Worm (Caenorhabditis elegans) whole organism, L1 larva: ENCODE results near the gene acox-3.

Source experiments
- C16A3.4 ChIP-seq: fragments of 150-350 bp; optimal IDR thresholded peaks from 2 replicates; lab custom pipeline; 2014; ENCODE audit warnings: missing biosample characterization, missing genetic modification characterization
- F16B12.6 ChIP-seq: fragments of 150-350 bp; optimal IDR thresholded peaks from 2 replicates; lab custom pipeline; 2014; ENCODE audit warnings: missing biosample characterization, missing genetic modification characterization
- Y116A8C.19 ChIP-seq: sonication (generic microtip); optimal IDR thresholded peaks from 2 replicates; lab custom pipeline; 2016; ENCODE audit warnings: missing compliant biosample characterization, missing genetic modification characterization, borderline replicate concordance
- aha-1 ChIP-seq: fragments of 150-350 bp; optimal IDR thresholded peaks from 2 replicates; lab custom pipeline; 2014; ENCODE audit warnings: missing biosample characterization, missing genetic modification characterization
- aly-2 ChIP-seq: fragments of 150-350 bp; optimal IDR thresholded peaks from 2 replicates; lab custom pipeline; 2014; ENCODE audit warnings: missing biosample characterization, missing genetic modification characterization
- ceh-63 ChIP-seq: fragments of 200-800 bp; sonication (Bioruptor generic); optimal IDR thresholded peaks from 2 replicates; lab custom pipeline; 2018; ENCODE audit warnings: mild to moderate bottlenecking, missing genetic modification characterization, missing compliant biosample characterization
- ceh-8 ChIP-seq: fragments of 200-800 bp; sonication (Bioruptor generic); optimal IDR thresholded peaks from 2 replicates; lab custom pipeline; 2018; ENCODE audit warnings: mild to moderate bottlenecking, missing genetic modification characterization, moderate library complexity, missing compliant biosample characterization
- ceh-82 ChIP-seq, 3 experiments: fragments of 150-350 bp in 1 of 3; sonication (generic microtip) in 2 of 3; optimal IDR thresholded peaks; 2 replicates each; lab custom pipeline; 2014 to 2017; ENCODE audit warnings: missing biosample characterization in 3 of 3, missing genetic modification characterization in 3 of 3
- ceh-88 ChIP-seq: fragments of 200-800 bp; sonication (Bioruptor generic); IDR thresholded peaks from 2 replicates; pipeline ENCODE4 v1.3.6; 2022; ENCODE audit warnings: missing genetic modification characterization, missing compliant biosample characterization
- dsc-1 ChIP-seq: sonication (generic microtip); optimal IDR thresholded peaks from 2 replicates; lab custom pipeline; 2016; ENCODE audit warnings: mild to moderate bottlenecking, missing genetic modification characterization, missing compliant biosample characterization
- efl-1 ChIP-seq, 4 experiments: fragments of 150-350 bp; optimal IDR thresholded peaks in 3 of 4; peaks in 1 of 4; 1 replicate in 1 of 4; 2 replicates in 3 of 4; lab custom pipeline; 2014; ENCODE audit warnings: missing biosample characterization in 2 of 4, missing genetic modification characterization in 2 of 4, missing genetic modification reagents in 2 of 4
- egl-13 ChIP-seq: sonication (generic microtip); optimal IDR thresholded peaks from 2 replicates; lab custom pipeline; 2016; ENCODE audit warnings: missing genotype, missing genetic modification reagents, missing genetic modification characterization, missing compliant biosample characterization
- egl-27 ChIP-seq, 2 experiments: fragments of 150-350 bp in 1 of 2; sonication (generic microtip); optimal IDR thresholded peaks; 3 replicates each; lab custom pipeline; 2017 to 2018; ENCODE audit warnings: missing biosample characterization in 2 of 2, missing genetic modification characterization in 2 of 2, missing genetic modification reagents in 2 of 2
- elt-2 ChIP-seq: sonication (generic microtip); optimal IDR thresholded peaks from 2 replicates; lab custom pipeline; 2016; ENCODE audit warnings: missing genetic modification characterization, mild to moderate bottlenecking, inconsistent platforms, missing compliant biosample characterization, missing genetic modification reagents
- elt-3 ChIP-seq, 6 experiments: fragments of 150-350 bp in 1 of 6; sonication (generic microtip); optimal IDR thresholded peaks; 2 replicates each; lab custom pipeline; 2017 to 2018; ENCODE audit warnings: missing biosample characterization in 6 of 6, missing genetic modification characterization in 6 of 6, inconsistent platforms in 1 of 6
- ets-5 ChIP-seq: fragments of 200-800 bp; sonication (Bioruptor generic); IDR thresholded peaks from 2 replicates; pipeline ENCODE4 v1.3.6; 2022; ENCODE audit warnings: missing genetic modification characterization, missing compliant biosample characterization
- fkh-4 ChIP-seq: sonication (generic microtip); optimal IDR thresholded peaks from 2 replicates; lab custom pipeline; 2016; ENCODE audit warnings: missing compliant biosample characterization, missing genetic modification characterization, borderline replicate concordance
- hlh-4 ChIP-seq: sonication (generic microtip); optimal IDR thresholded peaks from 2 replicates; lab custom pipeline; 2016; ENCODE audit warnings: mild to moderate bottlenecking, missing genetic modification characterization, missing compliant biosample characterization
- irx-1 ChIP-seq: sonication (generic microtip); optimal IDR thresholded peaks from 2 replicates; lab custom pipeline; 2016; ENCODE audit warnings: missing genetic modification characterization, missing compliant biosample characterization
- isw-1 ChIP-seq: fragments of 200-800 bp; sonication (Bioruptor generic); IDR thresholded peaks from 2 replicates; pipeline ENCODE4 v1.3.6; 2022; ENCODE audit warnings: missing genetic modification characterization, missing compliant biosample characterization
- lin-13 ChIP-seq: fragments of 150-350 bp; optimal IDR thresholded peaks from 2 replicates; lab custom pipeline; 2014; ENCODE audit warnings: missing biosample characterization, missing genetic modification reagents, missing genetic modification characterization
- lin-14 ChIP-seq: fragments of 200-800 bp; sonication (Bioruptor generic); optimal IDR thresholded peaks from 2 replicates; lab custom pipeline; 2018; ENCODE audit warnings: mild to moderate bottlenecking, missing genetic modification characterization, moderate library complexity, missing compliant biosample characterization
- lin-35 ChIP-seq, 2 experiments: fragments of 150-350 bp; optimal IDR thresholded peaks; 2 replicates each; lab custom pipeline; 2014; ENCODE audit warnings: missing biosample characterization in 2 of 2, missing genetic modification characterization in 2 of 2, missing genetic modification reagents in 2 of 2
- lin-39 ChIP-seq: fragments of 150-350 bp; optimal IDR thresholded peaks from 2 replicates; lab custom pipeline; 2014; ENCODE audit warnings: missing biosample characterization, missing genetic modification reagents, missing genetic modification characterization
- lsy-2 ChIP-seq, 2 experiments: fragments of 150-350 bp; optimal IDR thresholded peaks; 2 replicates each; lab custom pipeline; 2014; ENCODE audit warnings: missing biosample characterization in 2 of 2, missing genetic modification characterization in 2 of 2
- mef-2 ChIP-seq: fragments of 150-350 bp; optimal IDR thresholded peaks from 2 replicates; lab custom pipeline; 2014; ENCODE audit warnings: missing biosample characterization, missing genetic modification characterization
- mep-1 ChIP-seq: fragments of 150-350 bp; optimal IDR thresholded peaks from 2 replicates; lab custom pipeline; 2014; ENCODE audit warnings: missing biosample characterization, missing genetic modification characterization
- nhr-11 ChIP-seq: fragments of 150-350 bp; optimal IDR thresholded peaks from 2 replicates; lab custom pipeline; 2014; ENCODE audit warnings: missing biosample characterization, missing genetic modification characterization
- nhr-20 ChIP-seq: sonication (generic microtip); optimal IDR thresholded peaks from 2 replicates; lab custom pipeline; 2016; ENCODE audit warnings: mild to moderate bottlenecking, missing genetic modification characterization, missing compliant biosample characterization
- nhr-237 ChIP-seq: fragments of 150-350 bp; optimal IDR thresholded peaks from 2 replicates; lab custom pipeline; 2014; ENCODE audit warnings: missing biosample characterization, missing genetic modification characterization
- nhr-28 ChIP-seq: fragments of 150-350 bp; optimal IDR thresholded peaks from 2 replicates; lab custom pipeline; 2014; ENCODE audit warnings: missing biosample characterization, missing genetic modification characterization
- nhr-71 ChIP-seq: sonication (generic microtip); optimal IDR thresholded peaks from 2 replicates; lab custom pipeline; 2016; ENCODE audit warnings: mild to moderate bottlenecking, missing genetic modification characterization, moderate library complexity, missing compliant biosample characterization
- nhr-77 ChIP-seq: fragments of 150-350 bp; optimal IDR thresholded peaks from 2 replicates; lab custom pipeline; 2014; ENCODE audit warnings: missing biosample characterization, missing genetic modification characterization
- nhr-84 ChIP-seq: sonication (generic microtip); optimal IDR thresholded peaks from 2 replicates; lab custom pipeline; 2017; ENCODE audit warnings: missing biosample characterization, missing genetic modification characterization
- nhr-85 ChIP-seq: sonication (generic microtip); peaks from one replicate; lab custom pipeline; 2016; ENCODE audit warnings: missing genetic modification characterization, inconsistent platforms, missing compliant biosample characterization
- pag-3 ChIP-seq: sonication (generic microtip); optimal IDR thresholded peaks from 2 replicates; lab custom pipeline; 2017; ENCODE audit warnings: missing genetic modification characterization, mild to moderate bottlenecking, missing compliant biosample characterization, antibody characterized with exemption, borderline replicate concordance; ENCODE audit not compliant: insufficient read depth
- rnt-1 ChIP-seq: sonication (generic microtip); optimal IDR thresholded peaks from 2 replicates; lab custom pipeline; 2016; ENCODE audit warnings: mild to moderate bottlenecking, missing genetic modification characterization, moderate library complexity, missing compliant biosample characterization
- snpc-4 ChIP-seq: fragments of 150-350 bp; optimal IDR thresholded peaks from 2 replicates; lab custom pipeline; 2014; ENCODE audit warnings: missing biosample characterization, missing genetic modification characterization
- snu-23 ChIP-seq: sonication (generic microtip); optimal IDR thresholded peaks from 2 replicates; lab custom pipeline; 2016; ENCODE audit warnings: missing genetic modification characterization, missing compliant biosample characterization
- sptf-1 ChIP-seq: fragments of 150-350 bp; optimal IDR thresholded peaks from 2 replicates; lab custom pipeline; 2014; ENCODE audit warnings: missing biosample characterization, missing genetic modification characterization
- sup-37 ChIP-seq: fragments of 200-800 bp; sonication (Bioruptor generic); optimal IDR thresholded peaks from 2 replicates; lab custom pipeline; 2018; ENCODE audit warnings: mild to moderate bottlenecking, missing genetic modification characterization, missing compliant biosample characterization
- swsn-7 ChIP-seq: sonication (generic microtip); optimal IDR thresholded peaks from 2 replicates; lab custom pipeline; 2016; ENCODE audit warnings: missing genetic modification characterization, missing compliant biosample characterization
- tbx-2 ChIP-seq: sonication (generic microtip); optimal IDR thresholded peaks from 2 replicates; lab custom pipeline; 2016; ENCODE audit warnings: missing genetic modification characterization, missing compliant biosample characterization
- vab-15 ChIP-seq: sonication (generic microtip); optimal IDR thresholded peaks from 2 replicates; lab custom pipeline; 2017; ENCODE audit warnings: missing genotype, mild to moderate bottlenecking, missing genetic modification characterization, missing compliant biosample characterization
- xbp-1 ChIP-seq: sonication (generic microtip); optimal IDR thresholded peaks from 2 replicates; lab custom pipeline; 2016; ENCODE audit warnings: missing genetic modification characterization, missing compliant biosample characterization
- zip-4 ChIP-seq: fragments of 200-800 bp; sonication (Bioruptor generic); optimal IDR thresholded peaks from 2 replicates; lab custom pipeline; 2018; ENCODE audit warnings: mild to moderate bottlenecking, missing genetic modification characterization, moderate library complexity, missing compliant biosample characterization

acox-3 gene

DNA sequence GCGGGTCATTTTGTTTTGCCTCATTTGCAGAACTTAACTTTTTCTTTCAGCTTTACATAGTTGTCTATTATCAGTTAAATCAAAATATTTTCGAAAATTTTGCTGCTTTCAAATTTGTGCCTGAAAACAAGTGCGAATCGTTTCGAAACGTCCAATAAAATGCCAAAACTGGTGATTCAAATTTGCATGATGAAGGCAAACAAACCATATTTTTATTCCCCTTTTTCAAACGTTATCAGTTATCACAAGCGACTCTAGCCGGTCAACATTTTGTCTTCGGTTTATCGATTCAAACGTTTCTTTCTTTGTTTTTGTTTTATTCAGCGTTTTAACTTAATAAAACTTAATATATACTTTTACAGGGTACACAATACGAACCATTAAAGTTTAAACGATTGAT lies 37.7 kb downstream of the acox-3 start, which contains the start of the genes ugt-24 and C49A9.6:
TSS of gene ugt-24 (minus strand) at position 147 of the 400 bp plus-strand sequence.
TSS of gene C49A9.6 (plus strand) at position 363 of the 400 bp plus-strand sequence.
- TF ChIP-seq ceh-8 (GFP tag; lab: Kevin White, UChicago): no peak
- no peak for TF ChIP-seq nhr-28
- TF ChIP-seq elt-2 (tag; lab: Kevin White, UChicago): peak; percentile 17
- no peak for TF ChIP-seq hlh-4 (tag; lab: Kevin White, UChicago)
- TF ChIP-seq rnt-1 (tag; lab: Kevin White, UChicago): no peak
- TF ChIP-seq dsc-1: no peak
- no peak for TF ChIP-seq mef-2 (tag; lab: Kevin White, UChicago)
- TF ChIP-seq lin-35 (GFP tag; optimal IDR thresholded peaks at IDR 0.05; lab: Kevin White, UChicago): peak in 1 of 2 experiments; percentile 21
- TF ChIP-seq zip-4 (GFP tag; lab: Kevin White, UChicago): no peak

DNA sequence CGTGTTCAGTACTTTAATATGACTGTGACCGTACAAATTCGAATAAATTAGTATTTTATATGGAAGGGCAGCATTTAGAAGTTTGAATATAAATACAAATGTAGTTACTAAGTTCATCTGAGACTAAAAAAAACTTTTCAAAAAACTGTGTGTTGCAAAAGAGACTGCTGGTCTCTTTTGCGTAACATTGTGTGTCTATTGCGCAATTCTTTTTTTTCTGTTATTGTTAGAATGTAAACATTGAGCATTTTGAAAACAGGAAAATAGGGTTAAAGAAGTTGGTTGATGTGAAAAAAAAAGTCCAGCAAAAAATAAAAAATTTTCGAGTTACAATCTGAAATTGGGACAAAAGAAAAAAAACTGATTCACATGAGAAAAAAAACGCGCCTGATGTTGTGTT lies 39.0 kb downstream of the acox-3 start:
- TF ChIP-seq ceh-82 (tag; optimal IDR thresholded peaks at IDR 0.05; lab: Kevin White, UChicago) (no peak), tbx-2 (no peak), ceh-8 (GFP tag; lab: Kevin White, UChicago) (no peak), ceh-88 (GFP tag; lab: Robert Waterston, UW) (no peak), irx-1 (no peak), lin-13 (GFP tag; lab: Kevin White, UChicago) (no peak), F16B12.6 (tag; lab: Kevin White, UChicago) (no peak), vab-15 (tag; lab: Kevin White, UChicago) (no peak), nhr-71 (tag; lab: Kevin White, UChicago) (no peak), isw-1 (no peak), Y116A8C.19 (tag; lab: Kevin White, UChicago) (no peak), lin-14 (GFP tag; lab: Kevin White, UChicago) (no peak), snpc-4 (tag; lab: Kevin White, UChicago) (no peak), mef-2 (tag; lab: Kevin White, UChicago) (no peak), snu-23 (GFP tag; lab: Kevin White, UChicago) (no peak), elt-3 (tag; optimal IDR thresholded peaks at IDR 0.05; lab: Kevin White, UChicago) (no peak), nhr-237 (tag; lab: Kevin White, UChicago) (no peak), nhr-11 (tag; lab: Kevin White, UChicago) (no peak), egl-27 (tag; optimal IDR thresholded peaks at IDR 0.05; lab: Kevin White, UChicago) (no peak), nhr-84 (tag; lab: Kevin White, UChicago) (no peak)

DNA sequence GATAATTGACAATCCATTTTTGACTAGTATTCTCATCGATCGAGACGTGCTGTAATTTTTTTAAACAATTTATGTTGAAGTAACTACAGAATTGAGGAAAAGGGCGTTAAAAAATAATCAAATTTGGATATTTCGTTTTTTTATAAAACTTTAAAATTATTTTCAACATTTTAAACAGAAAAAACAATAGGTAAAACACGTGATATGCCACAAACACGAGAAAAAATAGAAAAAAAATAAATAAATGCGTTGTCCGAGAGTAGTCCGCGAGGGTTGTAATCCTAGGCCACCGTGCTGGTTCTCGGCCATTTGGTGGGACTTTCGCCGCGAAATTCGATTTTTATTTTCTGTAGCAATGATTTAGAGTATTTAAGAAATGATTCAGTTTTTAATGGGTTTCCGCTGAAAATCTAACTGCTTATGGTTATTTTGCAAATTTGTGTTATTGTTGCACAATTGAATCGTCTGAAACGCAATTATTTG lies 42.0 kb downstream of the acox-3 start, which contains the start of gene C49A9.10:
TSS of gene C49A9.10 (minus strand) at position 51 of the 483 bp plus-strand sequence.
- TF ChIP-seq tbx-2: peak; percentile 96
- TF ChIP-seq xbp-1: peak; percentile 92
- peak; percentile 41 for TF ChIP-seq mef-2 (tag; lab: Kevin White, UChicago)
- TF ChIP-seq swsn-7 (tag; lab: Kevin White, UChicago): peak; percentile 92
- peak; percentile 9 for TF ChIP-seq aly-2
- TF ChIP-seq elt-3 (tag; optimal IDR thresholded peaks at IDR 0.05; lab: Kevin White, UChicago): peak in 3 of 6 experiments; percentile 5 to 76 (median 21)
- TF ChIP-seq snu-23 (GFP tag; lab: Kevin White, UChicago): peak; percentile 91
- no peak for TF ChIP-seq ceh-63 (GFP tag; lab: Kevin White, UChicago)
- TF ChIP-seq aha-1 (tag; lab: Kevin White, UChicago): peak; percentile 8
- TF ChIP-seq pag-3 (tag; lab: Kevin White, UChicago): no peak
- TF ChIP-seq nhr-77 (tag; lab: Kevin White, UChicago): peak; percentile 2
- TF ChIP-seq nhr-85 (tag; lab: Kevin White, UChicago): peak; percentile 97
- peak; percentile 98 for TF ChIP-seq fkh-4
- TF ChIP-seq egl-27 (tag; optimal IDR thresholded peaks at IDR 0.05; lab: Kevin White, UChicago): no peak
- no peak for TF ChIP-seq nhr-28
- TF ChIP-seq sup-37: peak; percentile 86
- TF ChIP-seq egl-13 (tag; lab: Kevin White, UChicago): peak; percentile 95
- peak; percentile 98 to 99 for TF ChIP-seq efl-1 (optimal IDR thresholded peaks at IDR 0.05; lab: Kevin White, UChicago)
- peak; percentile 98 to 100 for TF ChIP-seq efl-1 (GFP tag; optimal IDR thresholded peaks at IDR 0.05 in 1 of 2; lab: Kevin White, UChicago)
- TF ChIP-seq ceh-82 (tag; optimal IDR thresholded peaks at IDR 0.05; lab: Kevin White, UChicago): peak; percentile 80 to 84 (median 83)
- peak; percentile 63 for TF ChIP-seq C16A3.4 (tag; lab: Kevin White, UChicago)
- peak; percentile 88 to 90 for TF ChIP-seq lsy-2 (tag; optimal IDR thresholded peaks at IDR 0.05; lab: Kevin White, UChicago)
- TF ChIP-seq lin-39 (tag; lab: Kevin White, UChicago): peak; percentile 80
- TF ChIP-seq nhr-11 (tag; lab: Kevin White, UChicago): peak; percentile 28
- TF ChIP-seq ceh-8 (GFP tag; lab: Kevin White, UChicago): peak; percentile 82
- TF ChIP-seq snpc-4 (tag; lab: Kevin White, UChicago): peak; percentile 70
- no peak for TF ChIP-seq sptf-1 (tag; lab: Kevin White, UChicago)
- TF ChIP-seq F16B12.6 (tag; lab: Kevin White, UChicago): peak; percentile 58
- no peak for TF ChIP-seq ets-5 (GFP tag; lab: Robert Waterston, UW)
- TF ChIP-seq mep-1 (tag; lab: Kevin White, UChicago): peak; percentile 84
- TF ChIP-seq nhr-20 (tag; lab: Kevin White, UChicago): peak; percentile 94
